Worm (Caenorhabditis elegans) whole organism, young adult: ENCODE data around the gene ceh-48.

Experiments
- F49E8.2 ChIP-seq: sonication (generic microtip); optimal IDR thresholded peaks from 3 replicates; lab custom pipeline; 2017; ENCODE audit warnings: missing genetic modification characterization, mild to moderate bottlenecking, missing compliant biosample characterization, antibody characterized with exemption, moderate library complexity; ENCODE audit not compliant: insufficient read depth
- Y53G8AR.9 ChIP-seq: fragments of 200-800 bp; sonication (Bioruptor generic); conservative IDR thresholded peaks from 2 replicates; pipeline ENCODE4 v1.3.6; 2022; ENCODE audit warnings: missing genetic modification reagents, missing genetic modification characterization, missing compliant biosample characterization
- ceh-40 ChIP-seq: fragments of 200-800 bp; sonication (Bioruptor generic); IDR thresholded peaks from 2 replicates; pipeline ENCODE4 v1.3.6; 2022; ENCODE audit warnings: missing genetic modification characterization, missing compliant biosample characterization
- sdz-38 ChIP-seq: sonication (generic microtip); optimal IDR thresholded peaks from 2 replicates; lab custom pipeline; 2016; ENCODE audit warnings: missing genotype, missing genetic modification characterization, missing compliant biosample characterization
- snpc-4 ChIP-seq, 5 experiments: fragments of 150-350 bp in 1 of 5; sonication (generic microtip) in 4 of 5; optimal IDR thresholded peaks; 2 replicates each; lab custom pipeline; 2014 to 2018; ENCODE audit warnings: missing genetic modification characterization in 5 of 5, missing biosample characterization in 3 of 5, antibody characterized with exemption in 2 of 5, mild to moderate bottlenecking in 2 of 5, missing compliant biosample characterization in 2 of 5, missing genotype in 2 of 5, moderate library complexity in 2 of 5, missing genetic modification reagents in 1 of 5
- unc-62 ChIP-seq: fragments of 150-350 bp; optimal IDR thresholded peaks from 2 replicates; lab custom pipeline; 2014; ENCODE audit warnings: missing biosample characterization, missing genetic modification reagents, missing genetic modification characterization

ce11 chrIV:6824622-6825021 is 12.7 kb downstream of the ceh-48 start, which contains the start of gene H20E11.3:
- TF ChIP-seq sdz-38 (no peak), ceh-40 (GFP tag; lab: Robert Waterston, UW) (no peak), unc-62 (GFP tag; lab: Kevin White, UChicago) (no peak), Y53G8AR.9 (GFP tag; lab: Robert Waterston, UW) (no peak), F49E8.2 (tag; lab: Kevin White, UChicago) (no peak), snpc-4 (GFP tag; optimal IDR thresholded peaks at IDR 0.05; lab: Kevin White, UChicago) (no peak), snpc-4 (tag; optimal IDR thresholded peaks at IDR 0.05; lab: Kevin White, UChicago) (no peak)
